Worm (Caenorhabditis elegans): Measurements from ENCODE around the gene gspd-1.

The gspd-1 gene

DNA sequence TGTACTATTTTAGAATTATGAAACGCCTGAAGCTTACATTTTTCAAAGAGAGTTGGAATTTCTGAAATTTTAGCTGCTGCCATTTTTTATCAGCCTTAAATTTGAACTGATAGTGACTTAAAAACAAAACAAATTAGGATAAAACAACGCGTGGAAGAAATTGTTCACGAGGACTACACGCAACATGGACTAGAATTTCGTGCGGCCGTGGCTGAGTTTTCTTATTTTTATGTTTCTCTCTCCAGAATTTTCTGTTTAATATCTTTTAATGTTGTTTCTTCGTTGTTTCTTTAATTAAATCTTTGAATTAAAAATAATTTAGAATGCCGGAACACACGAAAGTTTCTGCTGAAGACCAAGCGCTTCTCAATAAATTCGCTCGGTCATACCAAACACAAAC is 2.3 kb upstream of the gspd-1 start, which contains the start of the genes B0035.3, B0035.22 and pfd-4 (continued):
- peak in 2 of 6 experiments; percentile 16 to 54 for TF ChIP-seq elt-3 (tag; optimal IDR thresholded peaks at IDR 0.05)

DNA sequence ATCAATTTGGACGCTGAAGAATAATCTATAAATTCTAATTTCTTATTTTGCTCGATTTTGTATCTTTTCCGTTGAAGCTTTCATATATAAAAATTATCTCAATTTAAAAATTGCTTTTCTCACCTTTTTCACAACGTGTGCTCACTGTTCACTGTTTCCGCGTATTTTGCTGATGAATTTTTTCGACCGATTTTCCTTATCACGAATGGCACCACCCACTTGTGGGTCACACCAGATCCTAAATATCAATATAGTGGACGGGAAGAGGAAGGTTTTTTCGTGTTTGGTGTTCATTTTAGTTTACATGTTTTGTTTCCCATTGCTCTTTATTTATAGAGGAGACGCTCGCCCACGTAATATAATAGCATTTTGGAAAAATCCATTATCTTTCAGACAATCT is 1.5 kb upstream of the gspd-1 start:
- TF ChIP-seq mab-9 (GFP tag; IDR thresholded peaks at IDR 0.05) (no peak), ztf-11 (tag; optimal IDR thresholded peaks at IDR 0.05) (peak in 1 of 2 experiments; percentile 26), nhr-85 (tag) (peak; percentile 80), efl-1 (optimal IDR thresholded peaks at IDR 0.05) (no peak), efl-1 (GFP tag; optimal IDR thresholded peaks at IDR 0.05 in 1 of 2) (peak in 1 of 2 experiments; percentile 90)

DNA sequence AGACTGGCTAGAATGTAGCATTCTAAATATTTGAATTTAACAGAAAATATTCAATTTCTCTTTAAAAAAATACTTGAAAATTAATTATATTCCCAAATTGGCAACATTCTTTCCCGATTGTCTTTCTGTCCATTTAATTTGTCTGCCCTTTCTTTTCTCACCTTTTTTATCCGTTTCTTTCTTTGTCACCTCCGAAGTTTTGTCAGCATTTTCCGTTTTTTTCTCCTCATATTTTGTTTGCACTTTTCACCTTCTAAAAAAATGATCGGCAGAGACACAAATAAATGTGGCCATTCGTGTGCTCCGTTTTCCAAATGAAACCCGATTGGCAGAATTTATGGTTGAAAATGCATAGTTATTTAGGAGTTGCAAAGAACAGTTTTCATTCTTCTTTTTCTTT is 1.1 kb upstream of the gspd-1 start:
- TF ChIP-seq lin-14 (GFP tag; optimal IDR thresholded peaks at IDR 0.05) (peak; percentile 51), F16B12.6 (tag; optimal IDR thresholded peaks at IDR 0.05) (no peak), skn-1 (tag; optimal IDR thresholded peaks at IDR 0.05) (peak; percentile 78), nhr-85 (tag) (peak; percentile 31), pqm-1 (tag; optimal IDR thresholded peaks at IDR 0.05) (no peak)

DNA sequence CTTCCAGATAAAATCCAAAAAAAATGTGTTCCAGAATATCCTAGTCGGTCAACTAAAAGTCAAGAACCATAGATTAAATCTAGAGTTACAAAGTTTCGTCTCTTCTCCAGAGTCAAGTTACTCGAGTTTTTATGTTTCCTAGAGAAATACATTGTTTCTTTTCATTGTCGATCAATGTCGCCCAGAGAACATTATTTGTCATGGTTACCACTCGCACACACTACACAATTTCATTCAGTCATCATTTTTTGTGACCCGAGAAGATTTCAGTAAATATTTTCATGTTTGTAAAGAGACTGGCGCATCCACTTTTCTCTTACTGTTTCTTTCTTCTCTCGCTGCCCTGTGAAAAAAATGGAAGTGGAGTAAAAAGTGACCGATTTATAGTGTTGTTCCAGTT is 579 bp upstream of the gspd-1 start:
- TF ChIP-seq nhr-85 (tag) (peak; percentile 53), C34B4.2 (tag; optimal IDR thresholded peaks at IDR 0.05) (no peak), skn-1 (tag; optimal IDR thresholded peaks at IDR 0.05) (peak; percentile 31), ceh-82 (tag; optimal IDR thresholded peaks at IDR 0.05) (no peak), mef-2 (tag; optimal IDR thresholded peaks at IDR 0.05) (no peak), pqm-1 (tag; optimal IDR thresholded peaks at IDR 0.05) (no peak)

DNA sequence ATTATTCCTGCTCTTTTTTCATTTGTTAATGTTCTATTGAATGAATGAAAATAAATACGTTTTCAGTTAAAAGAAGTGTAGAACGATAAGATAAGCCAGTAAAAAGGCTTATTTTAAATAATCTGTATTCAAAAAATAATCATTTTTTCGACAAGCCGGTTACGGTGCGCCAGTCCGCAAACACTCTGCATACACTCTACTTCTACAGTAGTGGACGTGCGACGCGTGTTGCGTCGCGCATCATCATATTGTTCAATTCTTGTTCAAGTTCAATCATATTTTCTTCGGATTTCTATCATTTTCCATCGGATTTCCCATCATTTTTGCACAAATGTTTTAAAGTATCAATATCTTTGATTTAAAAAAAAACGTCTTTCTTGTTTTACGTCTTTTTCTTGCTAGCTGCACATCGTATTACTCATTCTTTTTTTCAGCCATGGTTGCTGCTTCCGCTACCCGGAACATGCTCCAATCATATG is 2.7 kb downstream of the gspd-1 start, which contains the start of gene B0035.18:
TSS of gene B0035.18 (plus strand) at position 429 of the 479 bp plus-strand sequence.
- TF ChIP-seq aha-1 (tag; optimal IDR thresholded peaks at IDR 0.05) (no peak), lsy-2 (tag; optimal IDR thresholded peaks at IDR 0.05) (peak in 1 of 2 experiments; percentile 40)

DNA sequence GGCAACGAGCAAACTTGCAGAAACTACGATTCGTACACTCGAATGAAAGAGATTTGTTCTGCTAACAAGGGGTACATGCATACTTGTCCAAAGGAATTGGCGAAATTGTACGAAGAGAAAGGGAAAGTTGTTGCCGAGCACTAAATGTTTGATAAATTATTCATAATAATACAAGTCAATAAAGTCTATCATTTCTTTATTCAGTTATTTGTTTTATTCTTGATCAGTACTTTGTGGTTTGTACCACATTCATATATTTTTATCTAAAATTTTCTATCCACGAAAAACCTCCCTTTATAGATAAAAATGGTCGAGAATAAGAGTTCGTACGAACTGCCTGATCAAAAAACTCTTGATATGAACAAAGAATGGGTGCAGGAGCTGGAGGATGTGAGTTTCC is 3.3 kb downstream of the gspd-1 start, which contains the start of gene edg-1:
TSS of gene edg-1 (plus strand) at position 301 of the 400 bp plus-strand sequence.
- TF ChIP-seq egl-13 (tag; optimal IDR thresholded peaks at IDR 0.05) (no peak), aly-2 (tag; optimal IDR thresholded peaks at IDR 0.05) (no peak), C04F5.9 (tag; optimal IDR thresholded peaks at IDR 0.05) (no peak), elt-2 (tag; optimal IDR thresholded peaks at IDR 0.05) (no peak), nhr-47 (tag; optimal IDR thresholded peaks at IDR 0.05) (no peak), tbx-2 (tag; optimal IDR thresholded peaks at IDR 0.05) (no peak), F16B12.6 (tag; optimal IDR thresholded peaks at IDR 0.05) (no peak), lir-3 (tag; optimal IDR thresholded peaks at IDR 0.05; ENCODE audit: poor library complexity) (no peak), ama-1 (optimal IDR thresholded peaks at IDR 0.05) (no peak), efl-3 (GFP tag; optimal IDR thresholded peaks at IDR 0.05) (no peak), ztf-4 (tag; optimal IDR thresholded peaks at IDR 0.05) (no peak), nhr-71 (tag; optimal IDR thresholded peaks at IDR 0.05) (no peak), fkh-8 (tag; optimal IDR thresholded peaks at IDR 0.05) (no peak), dsc-1 (tag; optimal IDR thresholded peaks at IDR 0.05) (no peak), C16A3.4 (tag; optimal IDR thresholded peaks at IDR 0.05) (no peak), C34B4.2 (tag; optimal IDR thresholded peaks at IDR 0.05) (no peak)

DNA sequence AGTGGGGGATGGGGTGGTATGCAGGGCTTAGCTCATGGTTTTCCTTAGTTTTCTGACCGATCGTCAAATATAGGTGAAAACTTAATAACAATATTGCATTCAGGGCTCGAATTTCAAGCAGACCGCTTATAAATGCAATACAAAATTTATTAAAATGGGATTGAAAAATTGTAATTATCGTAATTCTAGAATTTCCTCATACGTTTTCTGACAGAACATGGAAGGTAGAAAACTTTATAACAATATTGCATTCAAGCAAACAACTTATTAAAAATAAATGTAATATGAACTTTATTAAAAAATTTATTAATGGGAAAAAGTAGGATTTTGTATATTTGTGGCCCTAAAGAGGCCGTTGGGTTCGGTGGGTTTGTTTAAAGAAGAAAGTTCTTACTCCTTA is 6.4 kb downstream of the gspd-1 start:
- no peak for TF ChIP-seq unc-86 (tag; optimal IDR thresholded peaks at IDR 0.05)
- TF ChIP-seq unc-62 (GFP tag; optimal IDR thresholded peaks at IDR 0.05): no peak
- no peak for TF ChIP-seq snu-23 (GFP tag; optimal IDR thresholded peaks at IDR 0.05)
- TF ChIP-seq jun-1 (tag; optimal IDR thresholded peaks at IDR 0.05): no peak
- TF ChIP-seq aly-2 (tag; optimal IDR thresholded peaks at IDR 0.05): no peak
- TF ChIP-seq ceh-88 (GFP tag; IDR thresholded peaks at IDR 0.05): no peak
- no peak for TF ChIP-seq C34B4.2 (tag; optimal IDR thresholded peaks at IDR 0.05)
- no peak for TF ChIP-seq nhr-11 (tag; optimal IDR thresholded peaks at IDR 0.05)
